Worm (Caenorhabditis elegans) whole organism, L4/young adult: ENCODE results near the gene F53G2.1.
"Not testable (repeated sequence)": the region's sequence is repeated elsewhere in the genome, so short reads cannot be mapped to it uniquely, and the experiment has no call there.

Source experiments
- W03F9.2 ChIP-seq: fragments of 150-350 bp; optimal IDR thresholded peaks from 2 replicates; lab custom pipeline; 2014; ENCODE audit warnings: missing biosample characterization, missing genetic modification characterization
- dao-5 ChIP-seq: sonication (generic microtip); optimal IDR thresholded peaks from 2 replicates; lab custom pipeline; 2016; ENCODE audit warnings: missing genotype, missing genetic modification characterization, moderate library complexity, missing compliant biosample characterization
- him-1 ChIP-seq: sonication (generic microtip); optimal IDR thresholded peaks from 2 replicates; lab custom pipeline; 2016; ENCODE audit warnings: missing genotype, missing genetic modification reagents, missing genetic modification characterization, missing compliant biosample characterization

The F53G2.1 gene

ce11 chrII:2473270-2473669 is 15.2 kb upstream of the F53G2.1 start, which contains the start of gene tsr-1:
Gene tsr-1 (minus strand): TSS chrII:2473370.
- no peak for TF ChIP-seq him-1 (tag; lab: Kevin White, UChicago)
- TF ChIP-seq dao-5 (tag; lab: Kevin White, UChicago) = no peak

- TF ChIP-seq dao-5 (tag; lab: Kevin White, UChicago) = no peak
- no peak for TF ChIP-seq W03F9.2 (tag; lab: Kevin White, UChicago)
- no peak for TF ChIP-seq him-1 (tag; lab: Kevin White, UChicago)
These were observed 9.9 kb upstream of the F53G2.1 start, which contains the start of gene mnat-1 for ce11 chrII:2478543-2478942. Gene mnat-1 (minus strand): TSS chrII:2478643.

- no peak for TF ChIP-seq him-1 (tag; lab: Kevin White, UChicago)
- TF ChIP-seq W03F9.2 (tag; lab: Kevin White, UChicago) = no peak
- no peak for TF ChIP-seq dao-5 (tag; lab: Kevin White, UChicago)
These were observed 9.4 kb upstream of the F53G2.1 start, which contains the start of gene F53G2.12 for ce11 chrII:2479047-2479446. Gene F53G2.12 (minus strand): TSS chrII:2479090.

- no peak for TF ChIP-seq dao-5 (tag; lab: Kevin White, UChicago)
These were observed 8.4 kb upstream of the F53G2.1 start, which contains the start of gene F53G2.3 for ce11 chrII:2480099-2480498. Gene F53G2.3 (plus strand): TSS chrII:2480399.

- TF ChIP-seq W03F9.2 (tag; lab: Kevin White, UChicago) = no peak
- no peak for TF ChIP-seq him-1 (tag; lab: Kevin White, UChicago)
- TF ChIP-seq dao-5 (tag; lab: Kevin White, UChicago) = no peak
These were observed 6.9 kb upstream of the F53G2.1 start, which contains the start of gene F53G2.2 for ce11 chrII:2481621-2482020. Gene F53G2.2 (plus strand): TSS chrII:2481921.

- TF ChIP-seq him-1 (tag; lab: Kevin White, UChicago) = no peak
- TF ChIP-seq W03F9.2 (tag; lab: Kevin White, UChicago) = no peak
- no peak for TF ChIP-seq dao-5 (tag; lab: Kevin White, UChicago)
These were observed 5.0 kb upstream of the F53G2.1 start, which contains the start of gene F53G2.13 for ce11 chrII:2483507-2483906. Gene F53G2.13 (plus strand): TSS chrII:2483807.

ce11 chrII:2503703-2504430 is 15.4 kb downstream of the F53G2.1 start:
- no peak for TF ChIP-seq him-1 (tag; lab: Kevin White, UChicago)
- TF ChIP-seq dao-5 (tag; lab: Kevin White, UChicago) = no peak

ce11 chrII:2504431-2504928 is 16.0 kb downstream of the F53G2.1 start, which contains the start of gene gbas-1:
Gene gbas-1 (plus strand): TSS chrII:2504878.
- TF ChIP-seq dao-5 (tag; lab: Kevin White, UChicago) = no peak
- TF ChIP-seq W03F9.2 (tag; lab: Kevin White, UChicago) = no peak

- TF ChIP-seq W03F9.2 (tag; lab: Kevin White, UChicago) (no peak), dao-5 (tag; lab: Kevin White, UChicago) (no peak), him-1 (tag; lab: Kevin White, UChicago) (no peak)
These were observed 30.0 kb downstream of the F53G2.1 start for ce11 chrII:2518487-2518886.

ce11 chrII:2521960-2522359 is 33.5 kb downstream of the F53G2.1 start, which contains the start of gene bath-13:
Gene bath-13 (minus strand): TSS chrII:2522060.
- TF ChIP-seq him-1 (tag; lab: Kevin White, UChicago) (no peak), W03F9.2 (tag; lab: Kevin White, UChicago) (no peak), dao-5 (tag; lab: Kevin White, UChicago) (no peak)

ce11 chrII:2525652-2526051 is 37.2 kb downstream of the F53G2.1 start:
- no peak for TF ChIP-seq W03F9.2 (tag; lab: Kevin White, UChicago)
- TF ChIP-seq him-1 (tag; lab: Kevin White, UChicago) = no peak
- TF ChIP-seq dao-5 (tag; lab: Kevin White, UChicago) = no peak

- TF ChIP-seq dao-5 (tag; lab: Kevin White, UChicago) = no peak
- no peak for TF ChIP-seq W03F9.2 (tag; lab: Kevin White, UChicago)
- no peak for TF ChIP-seq him-1 (tag; lab: Kevin White, UChicago)
These were observed 38.4 kb downstream of the F53G2.1 start for ce11 chrII:2526887-2527286.

ce11 chrII:2530496-2530895 is 42.0 kb downstream of the F53G2.1 start, which contains the start of gene K02F6.6:
Gene K02F6.6 (plus strand): TSS chrII:2530796.
- TF ChIP-seq dao-5 (tag; lab: Kevin White, UChicago) = no peak

ce11 chrII:2534459-2534858 is 46.0 kb downstream of the F53G2.1 start, which contains the start of gene K02F6.5:
Gene K02F6.5 (plus strand): TSS chrII:2534759.
- TF ChIP-seq dao-5, him-1, W03F9.2 (tag; lab: Kevin White, UChicago): not testable (repeated sequence)
